Fruit fly (Drosophila melanogaster): ENCODE measurements around the gene Sfp24Ba.

Sfp24Ba gene

DNA sequence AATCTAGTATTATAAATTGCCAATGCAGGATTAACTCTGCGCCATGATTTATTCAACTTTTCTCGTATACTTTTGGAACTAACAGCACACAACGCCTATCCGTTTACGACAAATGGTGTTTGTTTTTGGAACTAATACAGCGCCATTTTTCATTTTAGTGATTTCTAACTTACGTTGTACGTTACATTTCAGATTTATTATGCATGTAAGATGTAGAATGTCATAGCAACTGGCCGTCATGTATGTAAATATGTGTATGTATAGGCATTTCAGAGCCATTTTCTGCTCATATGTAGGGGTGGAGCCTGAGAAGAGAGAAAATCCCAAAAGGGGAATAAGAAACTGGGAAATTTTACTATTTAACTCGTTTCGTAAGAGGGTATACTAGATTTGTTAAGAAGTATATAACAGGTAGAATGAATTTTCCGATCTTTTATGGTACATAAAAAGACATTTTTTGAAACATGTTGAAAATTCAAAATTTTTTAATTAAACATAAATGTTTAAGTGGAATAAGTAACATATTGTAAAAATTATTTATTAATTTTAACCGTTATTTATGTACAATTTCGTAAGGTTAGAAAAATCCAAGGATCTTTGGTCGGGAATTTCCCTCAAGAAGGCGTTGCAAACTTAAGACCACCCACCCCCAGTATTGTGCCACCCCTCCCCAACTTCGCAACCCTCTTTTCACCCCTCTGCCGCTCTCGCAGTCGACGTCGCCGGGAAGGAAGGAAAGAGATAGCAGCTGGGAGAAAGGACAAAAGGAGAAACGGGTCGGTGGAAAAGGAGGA, 10.8 kb downstream of the Sfp24Ba start (continued):
- TF ChIP-seq CG17612 (GFP tag; IDR thresholded peaks at IDR 0.05) (no peak), fd102C (GFP tag; optimal IDR thresholded peaks at IDR 0.05) (peak; percentile 30), Chrac-16 (GFP tag; optimal IDR thresholded peaks at IDR 0.05) (peak; percentile 20), CrebB (tag; optimal IDR thresholded peaks at IDR 0.05) (no peak), CG14014 (GFP tag; IDR thresholded peaks at IDR 0.05) (0 out of 2 replicates have a peak, but pooled peaks have one; percentile 35), CG10654 (GFP tag; optimal IDR thresholded peaks at IDR 0.05) (peak; percentile 55), trem (tag; optimal IDR thresholded peaks at IDR 0.05) (peak; percentile 47), Med (GFP tag) (peak; percentile 96), lab (GFP tag; optimal IDR thresholded peaks at IDR 0.05) (peak; percentile 65), Bdp1 (GFP tag; optimal IDR thresholded peaks at IDR 0.05) (no peak), dysf (GFP tag; IDR thresholded peaks at IDR 0.05) (peak; percentile 3; the same call in 1 of the 3 replicates), Elba2 (GFP tag; optimal IDR thresholded peaks at IDR 0.05) (peak; percentile 34), Dp (GFP tag; optimal IDR thresholded peaks at IDR 0.05) (peak; percentile 19), CG6654 (GFP tag; optimal IDR thresholded peaks at IDR 0.05) (no peak), hth (optimal IDR thresholded peaks at IDR 0.05) (no peak), Adf1 (GFP tag; IDR thresholded peaks at IDR 0.05) (peak; percentile 90), jing (GFP tag; optimal IDR thresholded peaks at IDR 0.05) (no peak), Bgb (GFP tag; IDR thresholded peaks at IDR 0.05; ENCODE audit: partially characterized antibody) (peak; percentile 89), CG32767 (GFP tag; IDR thresholded peaks at IDR 0.05) (peak; percentile 80), B-H1 (GFP tag; IDR thresholded peaks at IDR 0.05) (peak; percentile 31; the same call in 1 of the 3 replicates), Meics (GFP tag; optimal IDR thresholded peaks at IDR 0.05) (peak; percentile 41), ap (GFP tag; IDR thresholded peaks at IDR 0.05) (no peak), CG34376 (GFP tag; optimal IDR thresholded peaks at IDR 0.05) (peak; percentile 7), dmrt99B (tag; optimal IDR thresholded peaks at IDR 0.05) (peak; percentile 40), CG14860 (GFP tag; IDR thresholded peaks at IDR 0.05; ENCODE audit: partially characterized antibody) (no peak), Dfd (GFP tag; optimal IDR thresholded peaks at IDR 0.05) (no peak), MESR4 (GFP tag; optimal IDR thresholded peaks at IDR 0.05) (no peak), pnt (GFP tag; optimal IDR thresholded peaks at IDR 0.05) (peak; percentile 62), pan (optimal IDR thresholded peaks at IDR 0.05) (no peak), pan (GFP tag; optimal IDR thresholded peaks at IDR 0.05 in 1 of 2, IDR thresholded peaks at IDR 0.05 in 1 of 2) (peak in 1 of 2 experiments; percentile 35), bab2 (GFP tag; optimal IDR thresholded peaks at IDR 0.05) (peak; percentile 66), CG12659 (GFP tag; optimal IDR thresholded peaks at IDR 0.05) (peak; percentile 32), CG7556 (GFP tag; optimal IDR thresholded peaks at IDR 0.05) (peak; percentile 34), so (GFP tag; IDR thresholded peaks at IDR 0.05) (no peak; the same call in 2 of the 3 replicates), esg (GFP tag; conservative IDR thresholded peaks at IDR 0.05) (no peak), CG13123 (GFP tag; optimal IDR thresholded peaks at IDR 0.05) (no peak), amos (GFP tag; IDR thresholded peaks at IDR 0.05; ENCODE audit: partially characterized antibody) (peak; percentile 83; the same call in 1 of the 2 replicates), bigmax (GFP tag; optimal IDR thresholded peaks at IDR 0.05) (no peak), row (GFP tag; IDR thresholded peaks at IDR 0.05) (peak; percentile 72; the same call in 2 of the 3 replicates), CG5180 (GFP tag; optimal IDR thresholded peaks at IDR 0.05) (no peak), CG34422 (GFP tag; IDR thresholded peaks at IDR 0.05) (peak; percentile 73), CG30403 (GFP tag; optimal IDR thresholded peaks at IDR 0.05) (peak; percentile 49), ab (GFP tag; optimal IDR thresholded peaks at IDR 0.05) (no peak), CG2129 (GFP tag; IDR thresholded peaks at IDR 0.05; ENCODE audit: partially characterized antibody) (no peak), CG30020 (tag; optimal IDR thresholded peaks at IDR 0.05) (no peak), Usf (GFP tag; optimal IDR thresholded peaks at IDR 0.05) (no peak), CG13624 (GFP tag; optimal IDR thresholded peaks at IDR 0.05) (peak; percentile 70), fd96Cb (tag; optimal IDR thresholded peaks at IDR 0.05) (no peak), Nf-YB (GFP tag; optimal IDR thresholded peaks at IDR 0.05) (peak; percentile 86)
